Fruit fly (Drosophila melanogaster) whole organism, adult: ENCODE results near the gene rod.

ENCODE experiments used
- CG11617 ChIP-seq: fragments of 200-800 bp; sonication (Bioruptor generic); optimal IDR thresholded peaks from 2 replicates; lab custom pipeline; 2017; ENCODE audit warnings: mild to moderate bottlenecking, missing biosample characterization, missing genetic modification reagents, missing genetic modification characterization
- CG12768 ChIP-seq: fragments of 200-800 bp; sonication (Bioruptor generic); optimal IDR thresholded peaks from 2 replicates; lab custom pipeline; 2017; ENCODE audit warnings: missing biosample characterization, missing genetic modification characterization, mild to moderate bottlenecking, moderate library complexity, missing genetic modification reagents
- CG14711 ChIP-seq: fragments of 200-800 bp; sonication (Bioruptor generic); optimal IDR thresholded peaks from 2 replicates; lab custom pipeline; 2018; ENCODE audit warnings: missing biosample characterization, mild to moderate bottlenecking, missing genetic modification characterization, moderate library complexity
- CG1620 ChIP-seq: fragments of 200-800 bp; sonication (Bioruptor generic); optimal IDR thresholded peaks from 2 replicates; lab custom pipeline; 2016; ENCODE audit warnings: missing biosample characterization, missing genetic modification characterization
- CG33017 ChIP-seq: fragments of 200-800 bp; sonication (Bioruptor generic); optimal IDR thresholded peaks from 2 replicates; lab custom pipeline; 2018; ENCODE audit warnings: missing biosample characterization, mild to moderate bottlenecking, missing genetic modification characterization, moderate library complexity
- CG5204 ChIP-seq: fragments of 200-800 bp; sonication (Bioruptor generic); optimal IDR thresholded peaks from 2 replicates; lab custom pipeline; 2016; ENCODE audit warnings: missing biosample characterization, missing genetic modification characterization
- CG7045 ChIP-seq: fragments of 200-800 bp; sonication (Bioruptor generic); optimal IDR thresholded peaks from 2 replicates; lab custom pipeline; 2017; ENCODE audit warnings: missing biosample characterization, mild to moderate bottlenecking, missing genetic modification characterization
- CG7101 ChIP-seq: fragments of 200-800 bp; sonication (Bioruptor generic); optimal IDR thresholded peaks from 2 replicates; lab custom pipeline; 2018; ENCODE audit warnings: missing biosample characterization, mild to moderate bottlenecking, missing genetic modification characterization, moderate library complexity
- Clk ChIP-seq: fragments of 200-800 bp; sonication (Bioruptor generic); optimal IDR thresholded peaks from 2 replicates; lab custom pipeline; 2017; ENCODE audit warnings: missing biosample characterization, missing genetic modification characterization
- Crg-1 ChIP-seq: fragments of 200-800 bp; sonication (Bioruptor generic); optimal IDR thresholded peaks from 2 replicates; lab custom pipeline; 2016; ENCODE audit warnings: missing biosample characterization, missing genetic modification characterization
- Hr96 ChIP-seq: fragments of 200-800 bp; sonication (Bioruptor generic); optimal IDR thresholded peaks from 2 replicates; lab custom pipeline; 2016; ENCODE audit warnings: missing biosample characterization, missing genetic modification characterization
- Mnt ChIP-seq: fragments of 200-800 bp; sonication (Bioruptor generic); optimal IDR thresholded peaks from 2 replicates; lab custom pipeline; 2016; ENCODE audit warnings: missing biosample characterization, mild to moderate bottlenecking, missing genetic modification characterization
- bab1 ChIP-seq: fragments of 200-800 bp; sonication (Bioruptor generic); optimal IDR thresholded peaks from 3 replicates; lab custom pipeline; 2019; ENCODE audit warnings: missing biosample characterization, mild to moderate bottlenecking, missing genetic modification characterization, moderate library complexity
- cic ChIP-seq: fragments of 200-800 bp; sonication (Bioruptor generic); optimal IDR thresholded peaks from 2 replicates; lab custom pipeline; 2017; ENCODE audit warnings: missing biosample characterization, mild to moderate bottlenecking, missing genetic modification characterization, moderate library complexity
- cnc ChIP-seq, 2 experiments: fragments of >200 bp; optimal IDR thresholded peaks; 2 replicates each; lab custom pipeline; 2017
- kay ChIP-seq: fragments of 200-800 bp; sonication (Bioruptor generic); peaks from one replicate; lab custom pipeline; 2016; ENCODE audit warnings: missing biosample characterization, missing genetic modification characterization, borderline replicate concordance
- ovo ChIP-seq: fragments of 200-800 bp; sonication (Bioruptor generic); optimal IDR thresholded peaks from 2 replicates; lab custom pipeline; 2016; ENCODE audit warnings: missing biosample characterization, missing genetic modification characterization
- pad ChIP-seq: fragments of 200-800 bp; sonication (Bioruptor generic); optimal IDR thresholded peaks from 3 replicates; lab custom pipeline; 2017; ENCODE audit warnings: missing biosample characterization, missing genetic modification characterization, mild to moderate bottlenecking, moderate library complexity, missing genetic modification reagents
- toe ChIP-seq: fragments of 200-800 bp; sonication (Bioruptor generic); optimal IDR thresholded peaks from 2 replicates; lab custom pipeline; 2016; ENCODE audit warnings: missing biosample characterization, missing genetic modification characterization

Gene rod

dm6 chr3R:31559781-31560180 is 21.0 kb upstream of the rod start:
- TF ChIP-seq kay (GFP tag; lab: Kevin White, UChicago) (no peak), Hr96 (no peak), pad (GFP tag; lab: Kevin White, UChicago) (no peak), cnc (optimal IDR thresholded peaks at IDR 0.05; lab: Kevin White, UChicago) (no peak), Crg-1 (GFP tag; lab: Kevin White, UChicago) (no peak), toe (no peak), Clk (GFP tag; lab: Kevin White, UChicago) (no peak), Mnt (GFP tag; lab: Kevin White, UChicago) (no peak), CG7045 (GFP tag; lab: Kevin White, UChicago) (no peak), cic (GFP tag; lab: Kevin White, UChicago) (no peak), CG11617 (GFP tag; lab: Kevin White, UChicago) (no peak), CG5204 (GFP tag; lab: Kevin White, UChicago) (no peak), ovo (no peak), CG33017 (tag; lab: Kevin White, UChicago) (no peak)

- no peak for TF ChIP-seq bab1 (GFP tag; lab: Kevin White, UChicago)
These were observed 16.6 kb upstream of the rod start for dm6 chr3R:31564164-31564563.

dm6 chr3R:31564588-31564987 is 16.2 kb upstream of the rod start:
- no peak for TF ChIP-seq CG5204 (GFP tag; lab: Kevin White, UChicago)
- TF ChIP-seq Clk (GFP tag; lab: Kevin White, UChicago): no peak
- no peak for TF ChIP-seq cnc (optimal IDR thresholded peaks at IDR 0.05; lab: Kevin White, UChicago)
- TF ChIP-seq CG33017 (tag; lab: Kevin White, UChicago): no peak
- TF ChIP-seq CG11617 (GFP tag; lab: Kevin White, UChicago): no peak
- TF ChIP-seq bab1 (GFP tag; lab: Kevin White, UChicago): no peak
- TF ChIP-seq CG12768: no peak
- TF ChIP-seq CG7045 (GFP tag; lab: Kevin White, UChicago): no peak
- no peak for TF ChIP-seq toe
- no peak for TF ChIP-seq CG14711
- TF ChIP-seq Hr96: no peak
- TF ChIP-seq Crg-1 (GFP tag; lab: Kevin White, UChicago): no peak
- TF ChIP-seq Mnt (GFP tag; lab: Kevin White, UChicago): no peak
- TF ChIP-seq cic (GFP tag; lab: Kevin White, UChicago): no peak
- no peak for TF ChIP-seq pad (GFP tag; lab: Kevin White, UChicago)

dm6 chr3R:31565738-31566137 is 15.0 kb upstream of the rod start:
- no peak for TF ChIP-seq Clk (GFP tag; lab: Kevin White, UChicago)

- TF ChIP-seq Clk (GFP tag; lab: Kevin White, UChicago): no peak
- TF ChIP-seq cic (GFP tag; lab: Kevin White, UChicago): no peak
- TF ChIP-seq CG1620: no peak
- TF ChIP-seq Mnt (GFP tag; lab: Kevin White, UChicago): no peak
- TF ChIP-seq ovo: no peak
- no peak for TF ChIP-seq Hr96
- no peak for TF ChIP-seq Crg-1 (GFP tag; lab: Kevin White, UChicago)
- no peak for TF ChIP-seq CG7101 (tag; lab: Kevin White, UChicago)
- TF ChIP-seq kay (GFP tag; lab: Kevin White, UChicago): no peak
- TF ChIP-seq CG33017 (tag; lab: Kevin White, UChicago): no peak
- no peak for TF ChIP-seq pad (GFP tag; lab: Kevin White, UChicago)
- no peak for TF ChIP-seq CG11617 (GFP tag; lab: Kevin White, UChicago)
- TF ChIP-seq CG7045 (GFP tag; lab: Kevin White, UChicago): no peak
- no peak for TF ChIP-seq toe
- TF ChIP-seq CG14711: no peak
- no peak for TF ChIP-seq CG5204 (GFP tag; lab: Kevin White, UChicago)
- no peak for TF ChIP-seq CG12768
These were observed 14.0 kb upstream of the rod start for dm6 chr3R:31566738-31567137.

dm6 chr3R:31571885-31572292 is 8.9 kb upstream of the rod start, which contains the start of gene gammaCOP:
Gene gammaCOP, plus strand, starts transcription at chr3R:31572143.
- TF ChIP-seq bab1 (GFP tag; lab: Kevin White, UChicago): peak; percentile 44
- TF ChIP-seq Hr96: peak; percentile 43
- TF ChIP-seq cic (GFP tag; lab: Kevin White, UChicago): no peak
- TF ChIP-seq CG7101 (tag; lab: Kevin White, UChicago): no peak
- TF ChIP-seq CG14711: peak; percentile 44

- TF ChIP-seq CG5204 (GFP tag; lab: Kevin White, UChicago): no peak
- no peak for TF ChIP-seq cic (GFP tag; lab: Kevin White, UChicago)
- TF ChIP-seq CG11617 (GFP tag; lab: Kevin White, UChicago): no peak
- no peak for TF ChIP-seq cnc (optimal IDR thresholded peaks at IDR 0.05; lab: Kevin White, UChicago)
- TF ChIP-seq CG7101 (tag; lab: Kevin White, UChicago): no peak
- TF ChIP-seq pad (GFP tag; lab: Kevin White, UChicago): no peak
- no peak for TF ChIP-seq kay (GFP tag; lab: Kevin White, UChicago)
- TF ChIP-seq bab1 (GFP tag; lab: Kevin White, UChicago): no peak
- TF ChIP-seq CG12768: no peak
- TF ChIP-seq ovo: no peak
- TF ChIP-seq toe: no peak
- TF ChIP-seq Clk (GFP tag; lab: Kevin White, UChicago): no peak
These were observed 3.4 kb upstream of the rod start for dm6 chr3R:31577351-31577750.

dm6 chr3R:31580032-31580431 is 719 bp upstream of the rod start:
- TF ChIP-seq Mnt (GFP tag; lab: Kevin White, UChicago) (no peak), CG14711 (peak; percentile 88)
